Fruit fly (Drosophila melanogaster) whole organism, embryonic: Measurements from ENCODE around the gene Upf2.

ENCODE experiments used
- Antp ChIP-seq: fragments of 200-800 bp; sonication (Bioruptor generic); optimal IDR thresholded peaks from 3 replicates; lab custom pipeline; 2016; ENCODE audit warnings: missing biosample characterization, missing genetic modification characterization
- Atf-2 ChIP-seq: fragments of 200-800 bp; sonication (Bioruptor generic); optimal IDR thresholded peaks from 2 replicates; lab custom pipeline; 2016; ENCODE audit warnings: missing biosample characterization, missing genetic modification characterization
- BtbVII ChIP-seq: fragments of 200-800 bp; sonication (Bioruptor generic); optimal IDR thresholded peaks from 3 replicates; lab custom pipeline; 2017; ENCODE audit warnings: missing biosample characterization, mild to moderate bottlenecking, missing genetic modification characterization
- Bteb2 ChIP-seq: fragments of 200-800 bp; sonication (Bioruptor generic); optimal IDR thresholded peaks from 2 replicates; lab custom pipeline; 2016; ENCODE audit warnings: missing biosample characterization, missing genetic modification characterization
- CG10147 ChIP-seq: fragments of 200-800 bp; sonication (Bioruptor generic); optimal IDR thresholded peaks from 2 replicates; lab custom pipeline; 2019; ENCODE audit warnings: missing biosample characterization, mild to moderate bottlenecking, missing genetic modification characterization, moderate library complexity
- CG10366 ChIP-seq: fragments of 200-800 bp; sonication (Bioruptor generic); IDR thresholded peaks from 2 replicates; pipeline ENCODE4 v1.3.6; 2022; ENCODE audit warnings: missing biosample characterization, missing genetic modification characterization
- CG11504 ChIP-seq: fragments of 200-800 bp; sonication (Bioruptor generic); optimal IDR thresholded peaks from 3 replicates; lab custom pipeline; 2019; ENCODE audit warnings: missing biosample characterization, mild to moderate bottlenecking, missing genetic modification characterization, moderate library complexity
- CG12744 ChIP-seq: fragments of 200-800 bp; sonication (Bioruptor generic); optimal IDR thresholded peaks from 2 replicates; lab custom pipeline; 2016; ENCODE audit warnings: missing biosample characterization, missing genetic modification characterization
- CG16815 ChIP-seq: fragments of 200-800 bp; sonication (Bioruptor generic); optimal IDR thresholded peaks from 3 replicates; lab custom pipeline; 2017; ENCODE audit warnings: missing biosample characterization, mild to moderate bottlenecking, missing genetic modification characterization
- CG17829 ChIP-seq: fragments of 200-800 bp; optimal IDR thresholded peaks from 2 replicates; lab custom pipeline; 2019; ENCODE audit warnings: missing biosample characterization, mild to moderate bottlenecking, missing genetic modification characterization, moderate library complexity
- CG18011 ChIP-seq: fragments of 200-800 bp; sonication (Bioruptor generic); optimal IDR thresholded peaks from 2 replicates; lab custom pipeline; 2017; ENCODE audit warnings: missing biosample characterization, missing genetic modification characterization, mild to moderate bottlenecking, moderate library complexity, missing genotype
- CG2120 ChIP-seq: fragments of 200-800 bp; sonication (Bioruptor generic); optimal IDR thresholded peaks from 3 replicates; lab custom pipeline; 2016; ENCODE audit warnings: missing biosample characterization, missing genetic modification characterization
- CG2678 ChIP-seq: fragments of 200-800 bp; sonication (Bioruptor generic); optimal IDR thresholded peaks from 3 replicates; lab custom pipeline; 2019; ENCODE audit warnings: missing biosample characterization, mild to moderate bottlenecking, missing genetic modification characterization, moderate library complexity
- CG2712 ChIP-seq: fragments of 200-800 bp; optimal IDR thresholded peaks from 3 replicates; lab custom pipeline; 2019; ENCODE audit warnings: missing biosample characterization, mild to moderate bottlenecking, missing genetic modification characterization, moderate library complexity
- CG3065 ChIP-seq: fragments of 200-800 bp; sonication (Bioruptor generic); optimal IDR thresholded peaks from 2 replicates; lab custom pipeline; 2016; ENCODE audit warnings: missing biosample characterization, missing genetic modification characterization
- CG31365 ChIP-seq: fragments of 200-800 bp; sonication (Bioruptor generic); optimal IDR thresholded peaks from 2 replicates; lab custom pipeline; 2018; ENCODE audit warnings: missing biosample characterization, mild to moderate bottlenecking, missing genetic modification characterization
- CG33213 ChIP-seq: fragments of 200-800 bp; sonication (Bioruptor generic); optimal IDR thresholded peaks from 3 replicates; lab custom pipeline; 2016; ENCODE audit warnings: missing biosample characterization, missing genetic modification characterization
- CG3847 ChIP-seq: fragments of 200-800 bp; sonication (Bioruptor generic); IDR thresholded peaks from 2 replicates; pipeline ENCODE4 v1.3.6; 2022; ENCODE audit warnings: missing biosample characterization, missing genetic modification characterization
- CG4730 ChIP-seq: fragments of 200-800 bp; sonication (Bioruptor generic); IDR thresholded peaks from 2 replicates; pipeline ENCODE4 v1.3.6; 2022; ENCODE audit warnings: missing biosample characterization, missing genetic modification characterization
- CG8089 ChIP-seq: fragments of 200-800 bp; sonication (Bioruptor generic); optimal IDR thresholded peaks from 3 replicates; lab custom pipeline; 2016; ENCODE audit warnings: missing biosample characterization, missing genetic modification characterization
- CG8281 ChIP-seq: fragments of 200-800 bp; sonication (Bioruptor generic); optimal IDR thresholded peaks from 2 replicates; lab custom pipeline; 2018; ENCODE audit warnings: missing biosample characterization, mild to moderate bottlenecking, missing genetic modification characterization, moderate library complexity
- Gug ChIP-seq: fragments of 200-800 bp; sonication (Bioruptor generic); IDR thresholded peaks from 4 replicates; pipeline ENCODE4 v1.3.6; 2022; ENCODE audit warnings: missing biosample characterization, missing genetic modification characterization
- H15 ChIP-seq: fragments of 200-800 bp; sonication (Bioruptor generic); IDR thresholded peaks from 3 replicates; pipeline ENCODE4 v1.3.6; 2022; ENCODE audit warnings: missing biosample characterization, missing genetic modification characterization
- HHEX ChIP-seq: fragments of 200-800 bp; sonication (Bioruptor generic); optimal IDR thresholded peaks from 3 replicates; lab custom pipeline; 2017; ENCODE audit warnings: missing biosample characterization, mild to moderate bottlenecking, missing genetic modification characterization, missing genetic modification reagents
- HLH54F ChIP-seq: fragments of 200-800 bp; sonication (Bioruptor generic); optimal IDR thresholded peaks from 3 replicates; lab custom pipeline; 2016; ENCODE audit warnings: missing biosample characterization, missing genetic modification characterization
- HLHmδ ChIP-seq: fragments of 200-800 bp; sonication (Bioruptor generic); optimal IDR thresholded peaks from 2 replicates; lab custom pipeline; 2018; ENCODE audit warnings: missing biosample characterization, mild to moderate bottlenecking, missing genetic modification characterization, moderate library complexity
- HmgD ChIP-seq: fragments of 200-800 bp; sonication (Bioruptor generic); optimal IDR thresholded peaks from 3 replicates; lab custom pipeline; 2016; ENCODE audit warnings: missing biosample characterization, missing genetic modification characterization
- Hsf ChIP-seq: fragments of 200-800 bp; sonication (Bioruptor generic); optimal IDR thresholded peaks from 3 replicates; lab custom pipeline; 2016; ENCODE audit warnings: missing biosample characterization, missing genetic modification characterization
- Meics ChIP-seq: fragments of 200-800 bp; sonication (Bioruptor generic); optimal IDR thresholded peaks from 2 replicates; lab custom pipeline; 2017; ENCODE audit warnings: missing biosample characterization, mild to moderate bottlenecking, missing genetic modification characterization
- Mes4 ChIP-seq: fragments of 200-800 bp; sonication (Bioruptor generic); optimal IDR thresholded peaks from 2 replicates; lab custom pipeline; 2016; ENCODE audit warnings: missing biosample characterization, missing genetic modification characterization
- NFAT ChIP-seq: fragments of 200-800 bp; sonication (Bioruptor generic); IDR thresholded peaks from 2 replicates; pipeline ENCODE4 v1.3.6; 2022; ENCODE audit warnings: missing biosample characterization, missing genetic modification characterization
- Neu2 ChIP-seq: fragments of 200-800 bp; sonication (Bioruptor generic); optimal IDR thresholded peaks from 3 replicates; lab custom pipeline; 2016; ENCODE audit warnings: missing biosample characterization, missing genetic modification characterization, borderline replicate concordance
- Nf-YA ChIP-seq: fragments of 200-800 bp; sonication (Bioruptor generic); IDR thresholded peaks from 2 replicates; pipeline ENCODE4 v1.3.6; 2022; ENCODE audit warnings: missing biosample characterization, missing genetic modification characterization
- Pdp1 ChIP-seq, 2 experiments: fragments of 200-800 bp; sonication (Bioruptor generic); optimal IDR thresholded peaks; 3 replicates each; lab custom pipeline; 2016; ENCODE audit warnings: missing biosample characterization in 2 of 2, missing genetic modification characterization in 2 of 2, mild to moderate bottlenecking in 1 of 2, moderate library complexity in 1 of 2
- Six4 ChIP-seq: fragments of 200-800 bp; sonication (Bioruptor generic); optimal IDR thresholded peaks from 2 replicates; lab custom pipeline; 2016; ENCODE audit warnings: missing biosample characterization, missing genetic modification characterization
- Sry-δ ChIP-seq: fragments of 200-800 bp; sonication (Bioruptor generic); optimal IDR thresholded peaks from 2 replicates; lab custom pipeline; 2016; ENCODE audit warnings: missing biosample characterization, missing genetic modification characterization
- Trl ChIP-seq, 3 experiments: fragments of >200 bp in 2 of 3; fragments of 200-800 bp in 1 of 3; sonication (Bioruptor generic) in 1 of 3; optimal IDR thresholded peaks; 2 replicates in 1 of 3; 3 replicates in 2 of 3; lab custom pipeline; 2016 to 2017; ENCODE audit warnings: missing biosample characterization in 1 of 3, missing genetic modification characterization in 1 of 3
- caup ChIP-seq: fragments of 200-800 bp; sonication (Bioruptor generic); optimal IDR thresholded peaks from 3 replicates; lab custom pipeline; 2017; ENCODE audit warnings: missing biosample characterization, mild to moderate bottlenecking, missing genetic modification characterization, moderate library complexity; ENCODE audit not compliant: severe bottlenecking
- cwo ChIP-seq: fragments of 200-800 bp; sonication (Bioruptor generic); optimal IDR thresholded peaks from 3 replicates; lab custom pipeline; 2017; ENCODE audit warnings: missing biosample characterization, missing genetic modification characterization, mild to moderate bottlenecking, moderate library complexity, missing genetic modification reagents
- eyg ChIP-seq: fragments of 200-800 bp; sonication (Bioruptor generic); optimal IDR thresholded peaks from 3 replicates; lab custom pipeline; 2016; ENCODE audit warnings: missing biosample characterization, missing genetic modification characterization
- fd3F ChIP-seq: fragments of 200-800 bp; sonication (Bioruptor generic); optimal IDR thresholded peaks from 2 replicates; lab custom pipeline; 2018; ENCODE audit warnings: missing biosample characterization, mild to moderate bottlenecking, missing genetic modification characterization, moderate library complexity
- fd96Cb ChIP-seq: fragments of 200-800 bp; sonication (Bioruptor generic); optimal IDR thresholded peaks from 2 replicates; lab custom pipeline; 2018; ENCODE audit warnings: missing biosample characterization, mild to moderate bottlenecking, missing genetic modification characterization, moderate library complexity
- gsb-n ChIP-seq: fragments of 200-800 bp; sonication (Bioruptor generic); optimal IDR thresholded peaks from 3 replicates; lab custom pipeline; 2018; ENCODE audit warnings: missing biosample characterization, mild to moderate bottlenecking, missing genetic modification characterization
- her ChIP-seq: fragments of 200-800 bp; sonication (Bioruptor generic); optimal IDR thresholded peaks from 2 replicates; lab custom pipeline; 2016; ENCODE audit warnings: missing biosample characterization, missing genetic modification characterization
- pita ChIP-seq: fragments of 200-800 bp; sonication (Bioruptor generic); optimal IDR thresholded peaks from 2 replicates; lab custom pipeline; 2017; ENCODE audit warnings: missing biosample characterization, mild to moderate bottlenecking, missing genetic modification characterization
- slbo ChIP-seq: fragments of 200-800 bp; sonication (Bioruptor generic); IDR thresholded peaks from 2 replicates; pipeline ENCODE4 v1.3.6; 2022; ENCODE audit warnings: missing biosample characterization, missing genetic modification characterization
- tin ChIP-seq: fragments of 200-800 bp; sonication (Bioruptor generic); optimal IDR thresholded peaks from 3 replicates; lab custom pipeline; 2016; ENCODE audit warnings: missing biosample characterization, missing genetic modification characterization
- ttk ChIP-seq: fragments of 200-800 bp; sonication (Bioruptor generic); IDR thresholded peaks from 2 replicates; pipeline ENCODE4 v2.1.2; 2022; ENCODE audit warnings: missing biosample characterization, missing genetic modification characterization
- unc-4 ChIP-seq: fragments of 200-800 bp; sonication (Bioruptor generic); IDR thresholded peaks from 2 replicates; pipeline ENCODE4 v1.3.6; 2022; ENCODE audit warnings: missing biosample characterization, missing genetic modification characterization; ENCODE audit not compliant: partially characterized antibody
- z ChIP-seq: fragments of 200-800 bp; sonication (Bioruptor generic); IDR thresholded peaks from 3 replicates; pipeline ENCODE4 v1.3.6; 2022; ENCODE audit warnings: missing biosample characterization, missing genetic modification characterization
- zen ChIP-seq: fragments of 200-800 bp; sonication (Bioruptor generic); optimal IDR thresholded peaks from 3 replicates; lab custom pipeline; 2018; ENCODE audit warnings: missing biosample characterization, mild to moderate bottlenecking, missing genetic modification characterization, moderate library complexity

Gene Upf2

dm6 chrX:8058446-8058900 is 16.8 kb downstream of the Upf2 start (continued):
- TF ChIP-seq Pdp1 (GFP tag; optimal IDR thresholded peaks at IDR 0.05; lab: Kevin White, UChicago) (peak in 1 of 2 experiments; percentile 87), Nf-YA (no peak), fd96Cb (no peak), her (GFP tag; lab: Kevin White, UChicago) (no peak), z (GFP tag; lab: Robert Waterston, UW) (peak; percentile 63; the same call in 2 of the 3 replicates), CG17829 (tag; lab: Kevin White, UChicago) (peak; percentile 20), tin (GFP tag; lab: Kevin White, UChicago) (no peak), Six4 (GFP tag; lab: Kevin White, UChicago) (no peak), HmgD (no peak), pita (GFP tag; lab: Kevin White, UChicago) (no peak), HHEX (GFP tag; lab: Kevin White, UChicago) (no peak), slbo (GFP tag; lab: Robert Waterston, UW) (0 out of 2 replicates have a peak, but pooled peaks have one; percentile 7), Meics (GFP tag; lab: Kevin White, UChicago) (peak; percentile 15), Trl (optimal IDR thresholded peaks at IDR 0.05; lab: Kevin White, UChicago) (peak; percentile 71 to 88), Trl (GFP tag; optimal IDR thresholded peaks at IDR 0.05; lab: Kevin White, UChicago) (peak; percentile 35), CG8281 (tag; lab: Kevin White, UChicago) (no peak), Bteb2 (GFP tag; lab: Kevin White, UChicago) (no peak), CG3065 (no peak), CG4730 (GFP tag; lab: Robert Waterston, UW) (no peak), gsb-n (tag; lab: Kevin White, UChicago) (no peak), BtbVII (GFP tag; lab: Kevin White, UChicago) (peak; percentile 38), unc-4 (no peak), zen (no peak), Hsf (no peak), CG8089 (GFP tag; lab: Kevin White, UChicago) (no peak), eyg (no peak), caup (GFP tag; lab: Kevin White, UChicago) (no peak), CG18011 (GFP tag; lab: Kevin White, UChicago) (no peak), CG16815 (GFP tag; lab: Kevin White, UChicago) (no peak), CG3847 (GFP tag; lab: Robert Waterston, UW) (no peak), Sry-δ (GFP tag; lab: Kevin White, UChicago) (no peak), NFAT (GFP tag; lab: Robert Waterston, UW) (no peak), Antp (GFP tag; lab: Kevin White, UChicago) (no peak), Mes4 (GFP tag; lab: Kevin White, UChicago) (no peak), CG31365 (tag; lab: Kevin White, UChicago) (no peak), ttk (GFP tag; lab: Robert Waterston, UW) (no peak), CG33213 (no peak), HLHmδ (peak; percentile 74), cwo (GFP tag; lab: Kevin White, UChicago) (peak; percentile 19), HLH54F (GFP tag; lab: Kevin White, UChicago) (no peak), fd3F (GFP tag; lab: Kevin White, UChicago) (no peak), CG2712 (no peak), H15 (GFP tag; lab: Robert Waterston, UW) (no peak), CG11504 (tag; lab: Kevin White, UChicago) (no peak), Gug (GFP tag; lab: Robert Waterston, UW) (no peak), Atf-2 (GFP tag; lab: Kevin White, UChicago) (no peak), CG2120 (no peak), CG10366 (GFP tag; lab: Robert Waterston, UW) (no peak), CG10147 (no peak), CG12744 (GFP tag; lab: Kevin White, UChicago) (no peak), CG2678 (tag; lab: Kevin White, UChicago) (no peak), Neu2 (no peak)
